Worm (Caenorhabditis elegans) whole organism, midembryonic: ENCODE results near the gene F55B12.2.

Source experiments
- T22C8.4 ChIP-seq: fragments of 200-800 bp; sonication (Bioruptor generic); IDR thresholded peaks from 2 replicates; pipeline ENCODE4 v1.3.6; 2022; ENCODE audit warnings: missing genetic modification characterization, missing compliant biosample characterization
- cog-1 ChIP-seq: sonication (generic microtip); optimal IDR thresholded peaks from 2 replicates; lab custom pipeline; 2016; ENCODE audit warnings: missing genetic modification characterization, missing compliant biosample characterization
- flt-1 ChIP-seq: fragments of 200-800 bp; sonication (Bioruptor generic); IDR thresholded peaks from 2 replicates; pipeline ENCODE4 v1.3.6; 2022; ENCODE audit warnings: missing genetic modification characterization, missing compliant biosample characterization
- klf-2 ChIP-seq: fragments of 200-800 bp; sonication (Bioruptor generic); conservative IDR thresholded peaks from 2 replicates; pipeline ENCODE4 v1.3.6; 2022; ENCODE audit warnings: missing genetic modification reagents, missing genetic modification characterization, missing compliant biosample characterization
- med-1 ChIP-seq: sonication (generic microtip); optimal IDR thresholded peaks from 2 replicates; lab custom pipeline; 2017; ENCODE audit warnings: missing genetic modification characterization, mild to moderate bottlenecking, missing compliant biosample characterization, antibody characterized with exemption, missing genetic modification reagents; ENCODE audit not compliant: insufficient read depth
- ref-1 ChIP-seq: fragments of 200-800 bp; sonication (Bioruptor generic); conservative IDR thresholded peaks from 2 replicates; pipeline ENCODE4 v1.3.6; 2022; ENCODE audit warnings: missing genetic modification reagents, missing genetic modification characterization, missing compliant biosample characterization
- tab-1 ChIP-seq: fragments of 200-800 bp; sonication (Bioruptor generic); IDR thresholded peaks from 2 replicates; pipeline ENCODE4 v1.3.6; 2022; ENCODE audit warnings: missing genetic modification characterization, missing compliant biosample characterization
- ztf-23 ChIP-seq: fragments of 200-800 bp; sonication (Bioruptor generic); IDR thresholded peaks from 2 replicates; pipeline ENCODE4 v1.3.6; 2022; ENCODE audit warnings: missing genetic modification reagents, missing genetic modification characterization, missing compliant biosample characterization
- ztf-29 ChIP-seq: fragments of 200-800 bp; sonication (Bioruptor generic); IDR thresholded peaks from 2 replicates; pipeline ENCODE4 v1.3.6; 2022; ENCODE audit warnings: missing genetic modification reagents, missing genetic modification characterization, missing compliant biosample characterization

Gene F55B12.2

ce11 chrV:13812330-13812729 lies 4.4 kb downstream of the F55B12.2 start:
- TF ChIP-seq ztf-23 (GFP tag; lab: Robert Waterston, UW) (no peak), klf-2 (GFP tag; lab: Robert Waterston, UW) (no peak)

ce11 chrV:13808462-13808867 lies 8.3 kb downstream of the F55B12.2 start:
- TF ChIP-seq T22C8.4 (GFP tag; lab: Robert Waterston, UW) (peak; percentile 59; the same call in 1 of the 2 replicates), klf-2 (GFP tag; lab: Robert Waterston, UW) (no peak), flt-1 (0 out of 2 replicates have a peak, but pooled peaks have one; percentile 65), cog-1 (tag; lab: Kevin White, UChicago) (peak; percentile 63)

- TF ChIP-seq ztf-29 (no peak), ref-1 (GFP tag; lab: Robert Waterston, UW) (no peak), flt-1 (no peak), med-1 (no peak), ztf-23 (GFP tag; lab: Robert Waterston, UW) (no peak)
Observed at ce11 chrV:13807232-13807631, 9.5 kb downstream of the F55B12.2 start, which contains the start of gene swan-1. TSS of gene swan-1 (minus strand) at chrV:13807237.

ce11 chrV:13803902-13804301 lies 12.9 kb downstream of the F55B12.2 start, which contains the start of gene swan-2:
TSS of gene swan-2 (minus strand) at chrV:13804281.
- no peak for TF ChIP-seq T22C8.4 (GFP tag; lab: Robert Waterston, UW)
- no peak for TF ChIP-seq med-1
- TF ChIP-seq klf-2 (GFP tag; lab: Robert Waterston, UW): no peak
- TF ChIP-seq cog-1 (tag; lab: Kevin White, UChicago): no peak
- no peak for TF ChIP-seq ztf-23 (GFP tag; lab: Robert Waterston, UW)
- TF ChIP-seq flt-1: no peak
- TF ChIP-seq tab-1 (GFP tag; lab: Robert Waterston, UW): no peak
- TF ChIP-seq ref-1 (GFP tag; lab: Robert Waterston, UW): no peak
- no peak for TF ChIP-seq ztf-29

- no peak for TF ChIP-seq klf-2 (GFP tag; lab: Robert Waterston, UW)
Observed at ce11 chrV:13799190-13799589, 17.6 kb downstream of the F55B12.2 start.

- TF ChIP-seq ztf-23 (GFP tag; lab: Robert Waterston, UW) (no peak), ztf-29 (no peak), med-1 (no peak), klf-2 (GFP tag; lab: Robert Waterston, UW) (no peak), cog-1 (tag; lab: Kevin White, UChicago) (no peak), tab-1 (GFP tag; lab: Robert Waterston, UW) (no peak), ref-1 (GFP tag; lab: Robert Waterston, UW) (no peak), flt-1 (no peak), T22C8.4 (GFP tag; lab: Robert Waterston, UW) (no peak)
Observed at ce11 chrV:13796246-13796776, 20.5 kb downstream of the F55B12.2 start, which contains the start of gene twk-32. TSS of gene twk-32 (plus strand) at chrV:13796641.

- TF ChIP-seq ztf-29 (no peak), med-1 (no peak), ref-1 (GFP tag; lab: Robert Waterston, UW) (no peak), T22C8.4 (GFP tag; lab: Robert Waterston, UW) (no peak)
Observed at ce11 chrV:13794046-13794445, 22.7 kb downstream of the F55B12.2 start.

- TF ChIP-seq ref-1 (GFP tag; lab: Robert Waterston, UW) (no peak), T22C8.4 (GFP tag; lab: Robert Waterston, UW) (no peak), ztf-29 (no peak), cog-1 (tag; lab: Kevin White, UChicago) (no peak), ztf-23 (GFP tag; lab: Robert Waterston, UW) (no peak), flt-1 (no peak), klf-2 (GFP tag; lab: Robert Waterston, UW) (no peak), tab-1 (GFP tag; lab: Robert Waterston, UW) (no peak), med-1 (no peak)
Observed at ce11 chrV:13790557-13790956, 26.2 kb downstream of the F55B12.2 start.

- TF ChIP-seq tab-1 (GFP tag; lab: Robert Waterston, UW): no peak
- no peak for TF ChIP-seq ztf-29
- TF ChIP-seq ref-1 (GFP tag; lab: Robert Waterston, UW): no peak
- no peak for TF ChIP-seq T22C8.4 (GFP tag; lab: Robert Waterston, UW)
- TF ChIP-seq cog-1 (tag; lab: Kevin White, UChicago): no peak
- no peak for TF ChIP-seq flt-1
- TF ChIP-seq klf-2 (GFP tag; lab: Robert Waterston, UW): no peak
- TF ChIP-seq ztf-23 (GFP tag; lab: Robert Waterston, UW): no peak
- TF ChIP-seq med-1: no peak
Observed at ce11 chrV:13790117-13790516, 26.7 kb downstream of the F55B12.2 start.

- TF ChIP-seq med-1 (no peak), ztf-29 (no peak; the same call in 1 of the 2 replicates), klf-2 (GFP tag; lab: Robert Waterston, UW) (no peak), cog-1 (tag; lab: Kevin White, UChicago) (peak; percentile 82), tab-1 (GFP tag; lab: Robert Waterston, UW) (no peak), flt-1 (peak; percentile 73), T22C8.4 (GFP tag; lab: Robert Waterston, UW) (peak; percentile 55; the same call in 1 of the 2 replicates), ref-1 (GFP tag; lab: Robert Waterston, UW) (no peak), ztf-23 (GFP tag; lab: Robert Waterston, UW) (0 out of 2 replicates have a peak, but pooled peaks have one; percentile 26)
Observed at ce11 chrV:13789362-13789761, 27.4 kb downstream of the F55B12.2 start.
